Fruit fly (Drosophila melanogaster) whole organism, embryonic: Measurements from ENCODE around the gene Dph5.

Source experiments
- Antp ChIP-seq: fragments of 200-800 bp; sonication (Bioruptor generic); optimal IDR thresholded peaks from 3 replicates; lab custom pipeline; 2016; ENCODE audit warnings: missing biosample characterization, missing genetic modification characterization
- Atf6 ChIP-seq: fragments of 200-800 bp; sonication (Bioruptor generic); IDR thresholded peaks from 2 replicates; pipeline ENCODE4 v1.3.6; 2022; ENCODE audit warnings: missing biosample characterization, missing genetic modification characterization
- B-H2 ChIP-seq: fragments of 200-800 bp; sonication (Bioruptor generic); optimal IDR thresholded peaks from 2 replicates; lab custom pipeline; 2018; ENCODE audit warnings: missing biosample characterization, mild to moderate bottlenecking, missing genetic modification characterization
- BEAF-32 ChIP-seq: fragments of 200-800 bp; sonication (Bioruptor generic); optimal IDR thresholded peaks from 3 replicates; lab custom pipeline; 2017; ENCODE audit warnings: missing biosample characterization, missing genetic modification characterization, mild to moderate bottlenecking, moderate library complexity, missing genetic modification reagents
- CG10267 ChIP-seq: fragments of 200-800 bp; sonication (Bioruptor generic); optimal IDR thresholded peaks from 2 replicates; lab custom pipeline; 2018; ENCODE audit warnings: missing biosample characterization, mild to moderate bottlenecking, missing genetic modification characterization, moderate library complexity
- CG11456 ChIP-seq: fragments of 200-800 bp; sonication (Bioruptor generic); IDR thresholded peaks from 3 replicates; pipeline ENCODE4 v1.3.6; 2022; ENCODE audit warnings: missing biosample characterization, missing genetic modification characterization
- CG11723 ChIP-seq: fragments of 200-800 bp; sonication (Bioruptor generic); optimal IDR thresholded peaks from 2 replicates; lab custom pipeline; 2017; ENCODE audit warnings: missing biosample characterization, mild to moderate bottlenecking, missing genetic modification characterization
- CG12155 ChIP-seq: fragments of 200-800 bp; sonication (Bioruptor generic); optimal IDR thresholded peaks from 3 replicates; lab custom pipeline; 2016; ENCODE audit warnings: missing biosample characterization, missing genetic modification characterization
- CG12769 ChIP-seq: fragments of 200-800 bp; sonication (Bioruptor generic); optimal IDR thresholded peaks from 2 replicates; lab custom pipeline; 2019; ENCODE audit warnings: missing biosample characterization, mild to moderate bottlenecking, missing genetic modification characterization, moderate library complexity
- CG13123 ChIP-seq: fragments of 200-800 bp; sonication (Bioruptor generic); optimal IDR thresholded peaks from 2 replicates; lab custom pipeline; 2016; ENCODE audit warnings: missing biosample characterization, missing genetic modification characterization
- CG14860 ChIP-seq: fragments of 200-800 bp; sonication (Bioruptor generic); IDR thresholded peaks from 3 replicates; pipeline ENCODE4 v1.3.6; 2022; ENCODE audit warnings: missing biosample characterization, missing genetic modification characterization; ENCODE audit not compliant: partially characterized antibody
- CG17829 ChIP-seq: fragments of 200-800 bp; optimal IDR thresholded peaks from 2 replicates; lab custom pipeline; 2019; ENCODE audit warnings: missing biosample characterization, mild to moderate bottlenecking, missing genetic modification characterization, moderate library complexity
- CG2129 ChIP-seq: fragments of 200-800 bp; sonication (Bioruptor generic); IDR thresholded peaks from 2 replicates; pipeline ENCODE4 v1.3.6; 2022; ENCODE audit warnings: missing biosample characterization, missing genetic modification characterization; ENCODE audit not compliant: partially characterized antibody
- CG2199 ChIP-seq: fragments of 200-800 bp; sonication (Bioruptor generic); IDR thresholded peaks from 3 replicates; pipeline ENCODE4 v1.3.6; 2022; ENCODE audit warnings: missing biosample characterization, missing genetic modification characterization
- CG3065 ChIP-seq: fragments of 200-800 bp; sonication (Bioruptor generic); optimal IDR thresholded peaks from 2 replicates; lab custom pipeline; 2016; ENCODE audit warnings: missing biosample characterization, missing genetic modification characterization
- CG32767 ChIP-seq: fragments of 200-800 bp; sonication (Bioruptor generic); IDR thresholded peaks from 2 replicates; pipeline ENCODE4 v1.3.6; 2022; ENCODE audit warnings: missing biosample characterization, missing genetic modification characterization
- CG34224 ChIP-seq: fragments of 200-800 bp; sonication (Bioruptor generic); IDR thresholded peaks from 3 replicates; pipeline ENCODE4 v1.3.6; 2022; ENCODE audit warnings: missing biosample characterization, missing genetic modification characterization; ENCODE audit not compliant: partially characterized antibody
- CG43689 ChIP-seq: fragments of 200-800 bp; sonication (Bioruptor generic); IDR thresholded peaks from 2 replicates; pipeline ENCODE4 v1.3.6; 2022; ENCODE audit warnings: missing biosample characterization, missing genetic modification characterization
- CG6272 ChIP-seq: fragments of 200-800 bp; sonication (Bioruptor generic); IDR thresholded peaks from 2 replicates; pipeline ENCODE4 v1.3.6; 2022; ENCODE audit warnings: missing biosample characterization, missing genetic modification characterization
- CG8290 ChIP-seq, 3 experiments: fragments of 200-800 bp; sonication (Bioruptor generic); optimal IDR thresholded peaks; 2 replicates each; lab custom pipeline; 2016 to 2019; ENCODE audit warnings: missing biosample characterization in 3 of 3, missing genetic modification characterization in 3 of 3, mild to moderate bottlenecking in 2 of 3, moderate library complexity in 1 of 3
- CG9609 ChIP-seq: fragments of 200-800 bp; sonication (Bioruptor generic); optimal IDR thresholded peaks from 3 replicates; lab custom pipeline; 2016; ENCODE audit warnings: missing biosample characterization, missing genetic modification characterization
- CoRest ChIP-seq: fragments of 200-800 bp; sonication (Bioruptor generic); optimal IDR thresholded peaks from 3 replicates; lab custom pipeline; 2018; ENCODE audit warnings: missing biosample characterization, mild to moderate bottlenecking, missing genetic modification characterization, moderate library complexity
- D19A ChIP-seq: fragments of 200-800 bp; optimal IDR thresholded peaks from 3 replicates; lab custom pipeline; 2019; ENCODE audit warnings: missing biosample characterization, mild to moderate bottlenecking, missing genetic modification characterization, moderate library complexity
- Ets65A ChIP-seq: fragments of 200-800 bp; sonication (Bioruptor generic); peaks from one replicate; lab custom pipeline; 2016; ENCODE audit warnings: missing biosample characterization, missing genetic modification characterization
- H2.0 ChIP-seq: fragments of 200-800 bp; sonication (Bioruptor generic); IDR thresholded peaks from 2 replicates; pipeline ENCODE4 v1.3.6; 2022; ENCODE audit warnings: missing biosample characterization, missing genetic modification characterization
- HLH3B ChIP-seq: fragments of 200-800 bp; sonication (Bioruptor generic); IDR thresholded peaks from 2 replicates; pipeline ENCODE4 v1.3.6; 2022; ENCODE audit warnings: missing biosample characterization, missing genetic modification characterization
- Hey ChIP-seq: fragments of 200-800 bp; sonication (Bioruptor generic); optimal IDR thresholded peaks from 3 replicates; lab custom pipeline; 2018; ENCODE audit warnings: missing biosample characterization, mild to moderate bottlenecking, missing genetic modification characterization
- Hmx ChIP-seq: fragments of 200-800 bp; sonication (Bioruptor generic); optimal IDR thresholded peaks from 2 replicates; lab custom pipeline; 2016; ENCODE audit warnings: missing biosample characterization, missing genetic modification characterization
- MESR4 ChIP-seq: fragments of 200-800 bp; sonication (Bioruptor generic); optimal IDR thresholded peaks from 2 replicates; lab custom pipeline; 2018; ENCODE audit warnings: missing biosample characterization, mild to moderate bottlenecking, missing genetic modification characterization, moderate library complexity
- Myb ChIP-seq: fragments of 200-800 bp; sonication (Bioruptor generic); optimal IDR thresholded peaks from 2 replicates; lab custom pipeline; 2016; ENCODE audit warnings: missing biosample characterization, missing genetic modification characterization
- Nf-YA ChIP-seq: fragments of 200-800 bp; sonication (Bioruptor generic); IDR thresholded peaks from 2 replicates; pipeline ENCODE4 v1.3.6; 2022; ENCODE audit warnings: missing biosample characterization, missing genetic modification characterization
- Poxn ChIP-seq: fragments of 200-800 bp; sonication (Bioruptor generic); IDR thresholded peaks from 2 replicates; pipeline ENCODE4 v1.3.6; 2022; ENCODE audit warnings: missing biosample characterization, missing genetic modification characterization
- ash1 ChIP-seq: fragments of 200-800 bp; sonication (Bioruptor generic); optimal IDR thresholded peaks from 2 replicates; lab custom pipeline; 2018; ENCODE audit warnings: missing biosample characterization, mild to moderate bottlenecking, missing genetic modification characterization
- bbx ChIP-seq: fragments of 200-800 bp; sonication (Bioruptor generic); IDR thresholded peaks from 2 replicates; pipeline ENCODE4 v1.3.6; 2022; ENCODE audit warnings: missing biosample characterization, missing genetic modification characterization; ENCODE audit not compliant: partially characterized antibody
- btn ChIP-seq: fragments of 200-800 bp; sonication (Bioruptor generic); optimal IDR thresholded peaks from 2 replicates; lab custom pipeline; 2016; ENCODE audit warnings: missing biosample characterization, missing genetic modification characterization
- cas ChIP-seq: fragments of 200-800 bp; sonication (Bioruptor generic); IDR thresholded peaks from 2 replicates; pipeline ENCODE4 v1.3.6; 2022; ENCODE audit warnings: missing biosample characterization, missing genetic modification characterization
- da ChIP-seq: fragments of 200-800 bp; sonication (Bioruptor generic); optimal IDR thresholded peaks from 2 replicates; lab custom pipeline; 2016; ENCODE audit warnings: missing biosample characterization, missing genetic modification characterization
- dm ChIP-seq: fragments of 200-800 bp; sonication (Bioruptor generic); optimal IDR thresholded peaks from 3 replicates; lab custom pipeline; 2016; ENCODE audit warnings: missing biosample characterization, missing genetic modification characterization
- eve ChIP-seq, 2 experiments: fragments of >200 bp; optimal IDR thresholded peaks; 2 replicates each; lab custom pipeline; 2017; ENCODE audit warnings: missing biosample characterization in 2 of 2, missing genetic modification characterization in 2 of 2
- gcm2 ChIP-seq: fragments of 200-800 bp; sonication (Bioruptor generic); optimal IDR thresholded peaks from 2 replicates; lab custom pipeline; 2016; ENCODE audit warnings: missing biosample characterization, missing genetic modification characterization
- hbn ChIP-seq: fragments of 200-800 bp; sonication (Bioruptor generic); IDR thresholded peaks from 2 replicates; pipeline ENCODE4 v1.3.6; 2022; ENCODE audit warnings: missing biosample characterization, missing genetic modification characterization; ENCODE audit not compliant: partially characterized antibody
- lola ChIP-seq, 3 experiments: fragments of >200 bp in 2 of 3; fragments of 200-800 bp in 1 of 3; sonication (Bioruptor generic) in 1 of 3; optimal IDR thresholded peaks; 2 replicates each; lab custom pipeline; 2017 to 2019; ENCODE audit warnings: missing biosample characterization in 3 of 3, missing genetic modification characterization in 3 of 3, mild to moderate bottlenecking in 1 of 3, moderate library complexity in 1 of 3
- mld ChIP-seq: fragments of 200-800 bp; sonication (Bioruptor generic); IDR thresholded peaks from 3 replicates; pipeline ENCODE4 v1.3.6; 2022; ENCODE audit warnings: missing biosample characterization, missing genetic modification characterization; ENCODE audit not compliant: partially characterized antibody
- nerfin-1 ChIP-seq: fragments of 200-800 bp; sonication (Bioruptor generic); optimal IDR thresholded peaks from 3 replicates; lab custom pipeline; 2019; ENCODE audit warnings: missing biosample characterization, mild to moderate bottlenecking, missing genetic modification characterization, moderate library complexity
- otp ChIP-seq: fragments of 200-800 bp; sonication (Bioruptor generic); IDR thresholded peaks from 3 replicates; pipeline ENCODE4, ENCODE4 v1.3.6; 2022; ENCODE audit warnings: missing biosample characterization, missing genetic modification characterization
- pnt ChIP-seq: fragments of 200-800 bp; sonication (Bioruptor generic); optimal IDR thresholded peaks from 3 replicates; lab custom pipeline; 2016; ENCODE audit warnings: missing biosample characterization, missing genetic modification characterization
- so ChIP-seq: fragments of 200-800 bp; sonication (Bioruptor generic); IDR thresholded peaks from 3 replicates; pipeline ENCODE4 v1.3.6; 2022; ENCODE audit warnings: missing biosample characterization, missing genetic modification characterization
- sr ChIP-seq: fragments of 200-800 bp; sonication (Bioruptor generic); IDR thresholded peaks from 3 replicates; pipeline ENCODE4 v1.3.6; 2022; ENCODE audit warnings: missing biosample characterization, missing genetic modification characterization
- unc-4 ChIP-seq: fragments of 200-800 bp; sonication (Bioruptor generic); IDR thresholded peaks from 2 replicates; pipeline ENCODE4 v1.3.6; 2022; ENCODE audit warnings: missing biosample characterization, missing genetic modification characterization; ENCODE audit not compliant: partially characterized antibody
- vfl ChIP-seq: fragments of 200-800 bp; sonication (Bioruptor generic); optimal IDR thresholded peaks from 2 replicates; lab custom pipeline; 2016; ENCODE audit warnings: missing biosample characterization, missing genetic modification characterization
- yki ChIP-seq: fragments of >200 bp; optimal IDR thresholded peaks from 3 replicates; lab custom pipeline; 2018

Gene Dph5

DNA sequence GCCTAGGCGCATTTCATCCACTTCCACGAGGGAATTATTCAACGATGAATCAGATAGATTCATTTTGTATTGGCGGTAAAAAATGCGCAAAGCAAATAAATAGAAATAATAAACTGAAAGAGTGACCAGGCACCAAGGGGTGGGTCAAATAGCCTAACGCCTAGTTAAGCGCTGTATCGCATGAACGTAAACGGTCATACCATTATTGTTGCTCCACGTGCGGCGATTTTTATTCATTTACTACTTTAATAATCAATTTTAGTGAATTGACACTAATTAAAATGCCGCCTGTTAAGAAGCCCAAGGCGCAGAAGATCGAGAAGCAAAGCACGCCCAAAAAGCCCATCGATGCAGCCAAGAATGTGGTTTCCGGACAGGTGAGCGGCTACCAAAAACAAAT, 1.6 kb upstream of the Dph5 start, which contains the start of the genes CG33107 and CG6937 (continued):
- TF ChIP-seq gcm2 (GFP tag; lab: Kevin White, UChicago) (no peak), CG34224 (GFP tag; lab: Robert Waterston, UW) (peak; percentile 50; the same call in 2 of the 3 replicates), D19A (no peak), H2.0 (GFP tag; lab: Robert Waterston, UW) (no peak), pnt (GFP tag; lab: Kevin White, UChicago) (no peak), CG43689 (GFP tag; lab: Robert Waterston, UW) (no peak), Hmx (GFP tag; lab: Kevin White, UChicago) (no peak), MESR4 (GFP tag; lab: Kevin White, UChicago) (peak; percentile 72), Poxn (GFP tag; lab: Robert Waterston, UW) (no peak), BEAF-32 (GFP tag; lab: Kevin White, UChicago) (peak; percentile 45), CG11456 (GFP tag; lab: Robert Waterston, UW) (no peak), bbx (peak; percentile 19; the same call in 1 of the 2 replicates), lola (GFP tag; optimal IDR thresholded peaks at IDR 0.05; lab: Kevin White, UChicago) (no peak), unc-4 (peak; percentile 36)

DNA sequence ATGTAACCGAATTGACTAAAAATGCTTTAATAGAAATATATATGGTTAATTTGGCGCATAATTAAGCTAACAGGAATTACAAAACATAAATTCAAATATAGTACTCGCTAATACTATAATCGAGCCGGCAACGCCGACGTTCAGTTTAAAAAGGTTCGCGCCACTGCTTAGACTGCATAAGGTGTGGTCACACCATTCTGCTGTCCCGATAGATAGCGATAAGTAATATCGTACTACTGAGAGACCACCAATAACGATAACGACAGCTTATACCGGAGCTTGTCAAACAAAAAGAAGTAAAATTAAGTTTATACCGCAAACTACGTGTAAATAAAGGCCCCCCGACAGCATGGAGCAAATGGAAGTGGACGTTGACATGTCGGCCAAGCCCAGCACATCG, 2.5 kb downstream of the Dph5 start, which contains the start of gene CSN6:
Gene CSN6 (plus strand): TSS at position 228 of the 400 bp plus-strand sequence.
- no peak for TF ChIP-seq da
- TF ChIP-seq sr (GFP tag; lab: Robert Waterston, UW) = no peak
- no peak for TF ChIP-seq Nf-YA (GFP tag; lab: Robert Waterston, UW)
- peak; percentile 9 for TF ChIP-seq CoRest (tag; lab: Kevin White, UChicago)
- no peak for TF ChIP-seq CG13123 (GFP tag; lab: Kevin White, UChicago)
- TF ChIP-seq CG2199 (GFP tag; lab: Robert Waterston, UW) = no peak
- TF ChIP-seq dm (GFP tag; lab: Kevin White, UChicago) = peak; percentile 8
- no peak for TF ChIP-seq eve (GFP tag; optimal IDR thresholded peaks at IDR 0.05; lab: Kevin White, UChicago)
- no peak for TF ChIP-seq CG32767 (GFP tag; lab: Robert Waterston, UW)
- peak; percentile 68 for TF ChIP-seq CG12155 (GFP tag; lab: Kevin White, UChicago)
- no peak for TF ChIP-seq vfl (GFP tag; lab: Kevin White, UChicago)
- TF ChIP-seq btn (GFP tag; lab: Kevin White, UChicago) = no peak
- TF ChIP-seq ash1 = no peak
- peak; percentile 46 for TF ChIP-seq CG17829 (tag; lab: Kevin White, UChicago)
- TF ChIP-seq yki (lab: Kevin White, UChicago) = no peak
- no peak for TF ChIP-seq CG12769 (tag; lab: Kevin White, UChicago)
- peak; percentile 61 for TF ChIP-seq CG10267 (tag; lab: Kevin White, UChicago)
- TF ChIP-seq CG6272 (GFP tag; lab: Robert Waterston, UW) = no peak
- peak; percentile 56 for TF ChIP-seq MESR4 (GFP tag; lab: Kevin White, UChicago)
- no peak for TF ChIP-seq CG3065 (GFP tag; lab: Kevin White, UChicago)
- no peak for TF ChIP-seq Hey (tag; lab: Kevin White, UChicago)
- peak; percentile 91 for TF ChIP-seq Myb (GFP tag; lab: Kevin White, UChicago)
- TF ChIP-seq Antp (GFP tag; lab: Kevin White, UChicago) = no peak
- TF ChIP-seq B-H2 = no peak
- peak; percentile 69 for TF ChIP-seq hbn (GFP tag; lab: Robert Waterston, UW)
- TF ChIP-seq so (GFP tag; lab: Robert Waterston, UW) = no peak
- peak; percentile 75 for TF ChIP-seq mld (GFP tag; lab: Robert Waterston, UW)
- no peak for TF ChIP-seq Atf6 (GFP tag; lab: Robert Waterston, UW)
- no peak for TF ChIP-seq nerfin-1 (tag; lab: Kevin White, UChicago)
- TF ChIP-seq CG14860 (GFP tag; lab: Robert Waterston, UW) = peak; percentile 78
- no peak for TF ChIP-seq CG11723
- TF ChIP-seq CG9609 = no peak
- TF ChIP-seq CG2129 (GFP tag; lab: Robert Waterston, UW) = peak; percentile 58
- no peak for TF ChIP-seq CG8290 (GFP tag; optimal IDR thresholded peaks at IDR 0.05; lab: Kevin White, UChicago)
- TF ChIP-seq CG8290 (tag; optimal IDR thresholded peaks at IDR 0.05; lab: Kevin White, UChicago) = no peak
- no peak for TF ChIP-seq HLH3B (GFP tag; lab: Robert Waterston, UW)
- no peak for TF ChIP-seq cas
- no peak for TF ChIP-seq otp (GFP tag; lab: Robert Waterston, UW)
- TF ChIP-seq Ets65A = peak; percentile 91
